Worm (Caenorhabditis elegans) whole organism, L2 larva: ENCODE measurements around the gene F36D3.5.

Experiments
- ceh-82 ChIP-seq: fragments of 150-350 bp; optimal IDR thresholded peaks from 2 replicates; lab custom pipeline; 2014; ENCODE audit warnings: missing biosample characterization, missing genetic modification characterization
- elt-1 ChIP-seq: fragments of 150-350 bp; optimal IDR thresholded peaks from 2 replicates; lab custom pipeline; 2014; ENCODE audit warnings: missing biosample characterization, missing genetic modification characterization
- nhr-11 ChIP-seq: fragments of 150-350 bp; optimal IDR thresholded peaks from 2 replicates; lab custom pipeline; 2014; ENCODE audit warnings: missing biosample characterization, missing genetic modification characterization
- nhr-23 ChIP-seq: fragments of 150-350 bp; optimal IDR thresholded peaks from 2 replicates; lab custom pipeline; 2014; ENCODE audit warnings: missing biosample characterization, missing genetic modification reagents, missing genetic modification characterization
- snpc-4 ChIP-seq: fragments of 150-350 bp; optimal IDR thresholded peaks from 2 replicates; lab custom pipeline; 2014; ENCODE audit warnings: missing biosample characterization, missing genetic modification characterization
- unc-62 ChIP-seq: fragments of 150-350 bp; optimal IDR thresholded peaks from 2 replicates; lab custom pipeline; 2014; ENCODE audit warnings: missing biosample characterization, missing genetic modification reagents, missing genetic modification characterization

ce11 chrV:16552929-16553328 lies 37.9 kb upstream of the F36D3.5 start, which contains the start of gene Y32B12B.4:
- no peak for TF ChIP-seq unc-62
- TF ChIP-seq elt-1 (tag; lab: Kevin White, UChicago): no peak
- no peak for TF ChIP-seq ceh-82 (tag; lab: Kevin White, UChicago)
- no peak for TF ChIP-seq snpc-4
- TF ChIP-seq nhr-23 (tag; lab: Kevin White, UChicago): no peak
- TF ChIP-seq nhr-11 (tag; lab: Kevin White, UChicago): no peak
